Worm (Caenorhabditis elegans) whole organism, L4 larva: Measurements from ENCODE around the gene fbxa-118.

ENCODE experiments used
- ceh-32 ChIP-seq: sonication (generic microtip); optimal IDR thresholded peaks from 2 replicates; lab custom pipeline; 2016; ENCODE audit warnings: mild to moderate bottlenecking, missing genetic modification characterization, missing compliant biosample characterization; ENCODE audit not compliant: poor library complexity
- jun-1 ChIP-seq: fragments of 150-350 bp; optimal IDR thresholded peaks from 2 replicates; lab custom pipeline; 2014; ENCODE audit warnings: missing biosample characterization, missing genetic modification reagents, missing genetic modification characterization
- lin-39 ChIP-seq: fragments of 150-350 bp; optimal IDR thresholded peaks from 2 replicates; lab custom pipeline; 2014; ENCODE audit warnings: missing biosample characterization, missing genetic modification reagents, missing genetic modification characterization
- lsy-2 ChIP-seq, 2 experiments: fragments of 150-350 bp in 1 of 2; sonication (generic microtip) in 1 of 2; optimal IDR thresholded peaks; 2 replicates each; lab custom pipeline; 2014 to 2017; ENCODE audit warnings: missing biosample characterization in 2 of 2, missing genetic modification characterization in 2 of 2
- mdl-1 ChIP-seq, 2 experiments: fragments of 150-350 bp in 1 of 2; sonication (generic microtip) in 1 of 2; optimal IDR thresholded peaks; 2 replicates each; lab custom pipeline; 2014 to 2017; ENCODE audit warnings: missing biosample characterization in 2 of 2, missing genetic modification characterization in 2 of 2
- mes-2 ChIP-seq: sonication (generic microtip); optimal IDR thresholded peaks from 2 replicates; lab custom pipeline; 2016; ENCODE audit warnings: missing genotype, mild to moderate bottlenecking, missing genetic modification characterization, missing compliant biosample characterization; ENCODE audit not compliant: poor library complexity, severe bottlenecking
- skn-1 ChIP-seq: fragments of 150-350 bp; optimal IDR thresholded peaks from 2 replicates; lab custom pipeline; 2014; ENCODE audit warnings: missing biosample characterization, missing genetic modification characterization

DNA sequence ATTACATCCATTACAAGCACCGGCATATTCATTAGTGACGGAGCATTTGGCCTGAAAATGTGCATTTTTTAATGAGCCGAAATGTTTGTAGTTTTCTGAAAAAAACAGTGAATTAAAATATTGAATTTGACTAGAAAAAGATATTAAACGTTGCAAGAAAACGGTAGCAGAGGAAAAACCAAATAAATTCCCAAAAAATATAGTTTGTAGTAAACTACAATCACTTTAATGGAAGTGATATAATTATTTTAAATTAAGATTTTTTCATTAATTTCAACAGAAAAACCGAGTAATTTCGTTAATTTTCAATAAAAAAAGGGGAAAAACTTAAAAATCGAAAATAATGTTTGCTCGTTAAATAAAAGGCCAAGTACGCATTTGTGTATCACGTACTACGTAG, 5.5 kb downstream of the fbxa-118 start, which contains the start of gene M162.15:
- TF ChIP-seq lsy-2 (tag; optimal IDR thresholded peaks at IDR 0.05; lab: Kevin White, UChicago) (no peak), mdl-1 (tag; optimal IDR thresholded peaks at IDR 0.05; lab: Kevin White, UChicago) (no peak), jun-1 (tag; lab: Kevin White, UChicago) (no peak), mes-2 (tag; lab: Kevin White, UChicago) (no peak), skn-1 (tag; lab: Kevin White, UChicago) (no peak), lin-39 (no peak), ceh-32 (tag; lab: Kevin White, UChicago) (no peak)
